Worm (Caenorhabditis elegans): ENCODE results near the gene unc-104.
A peak's percentile ranks its signal among the peaks of the same experiment; 100 is the strongest.

unc-104 gene

DNA sequence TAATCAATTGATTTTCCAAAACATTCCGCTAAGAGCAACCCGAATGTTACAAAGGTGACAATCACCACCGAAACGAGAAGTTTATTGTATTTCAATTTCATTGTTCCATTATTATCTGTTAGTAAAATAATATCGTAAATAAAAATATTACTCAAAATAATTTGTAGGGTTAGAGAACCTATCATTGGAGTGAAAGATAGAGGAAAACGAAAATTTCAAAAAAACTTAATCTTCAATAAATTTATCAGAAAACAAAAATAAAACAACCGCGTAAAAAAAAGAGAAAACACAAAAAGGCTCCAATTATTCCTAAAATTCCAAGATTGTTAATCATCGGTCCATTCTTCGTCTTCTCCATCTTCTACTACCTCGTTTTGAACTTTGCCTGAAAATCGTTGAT, 29.2 kb upstream of the unc-104 start, which contains the start of gene tra-2:
TSS of gene tra-2 (minus strand) at position 101 of the 400 bp plus-strand sequence.
- no peak for TF ChIP-seq snpc-4 (tag; optimal IDR thresholded peaks at IDR 0.05)

- TF ChIP-seq C04F5.9 (tag; optimal IDR thresholded peaks at IDR 0.05) (peak; percentile 16), fkh-4 (tag; optimal IDR thresholded peaks at IDR 0.05; ENCODE audit: borderline replicate concordance) (no peak), hpl-2 (GFP tag; optimal IDR thresholded peaks at IDR 0.05) (no peak), C34B4.2 (tag; optimal IDR thresholded peaks at IDR 0.05) (no peak), ces-1 (GFP tag; optimal IDR thresholded peaks at IDR 0.05) (no peak), lin-35 (GFP tag; optimal IDR thresholded peaks at IDR 0.05) (peak; percentile 50 to 68), aly-2 (tag; optimal IDR thresholded peaks at IDR 0.05) (no peak), ceh-90 (tag; optimal IDR thresholded peaks at IDR 0.05) (no peak), egl-13 (tag; optimal IDR thresholded peaks at IDR 0.05) (no peak), snpc-4 (tag; optimal IDR thresholded peaks at IDR 0.05) (peak; percentile 85), ets-5 (GFP tag; IDR thresholded peaks at IDR 0.05) (no peak), nhr-90 (tag; optimal IDR thresholded peaks at IDR 0.05; ENCODE audit: poor library complexity) (no peak), nhr-85 (tag) (no peak), egl-27 (tag; optimal IDR thresholded peaks at IDR 0.05) (no peak), lsy-2 (tag; optimal IDR thresholded peaks at IDR 0.05) (peak; percentile 34 to 77), mef-2 (tag; optimal IDR thresholded peaks at IDR 0.05) (no peak), pax-3 (tag; optimal IDR thresholded peaks at IDR 0.05) (no peak), ceh-82 (tag; optimal IDR thresholded peaks at IDR 0.05) (peak in 1 of 3 experiments; percentile 35), lir-3 (tag; optimal IDR thresholded peaks at IDR 0.05; ENCODE audit: poor library complexity) (no peak), xbp-1 (tag; optimal IDR thresholded peaks at IDR 0.05) (peak; percentile 0), lin-14 (GFP tag; optimal IDR thresholded peaks at IDR 0.05) (peak; percentile 14), C16A3.4 (tag; optimal IDR thresholded peaks at IDR 0.05) (peak; percentile 32), dpl-1 (GFP tag; optimal IDR thresholded peaks at IDR 0.05) (peak; percentile 24 to 64 (median 56)), nhr-12 (tag; optimal IDR thresholded peaks at IDR 0.05) (no peak), F16B12.6 (tag; optimal IDR thresholded peaks at IDR 0.05) (peak; percentile 44), zag-1 (tag; optimal IDR thresholded peaks at IDR 0.05) (no peak), Y116A8C.19 (tag; optimal IDR thresholded peaks at IDR 0.05; ENCODE audit: borderline replicate concordance) (no peak), sox-4 (tag; optimal IDR thresholded peaks at IDR 0.05) (no peak), sptf-1 (tag; optimal IDR thresholded peaks at IDR 0.05) (no peak), snu-23 (GFP tag; optimal IDR thresholded peaks at IDR 0.05) (peak; percentile 25), ceh-88 (GFP tag; IDR thresholded peaks at IDR 0.05) (no peak), rnt-1 (tag; optimal IDR thresholded peaks at IDR 0.05) (peak; percentile 12), ceh-8 (GFP tag; optimal IDR thresholded peaks at IDR 0.05) (no peak), vab-15 (tag; optimal IDR thresholded peaks at IDR 0.05) (no peak), hlh-4 (tag; optimal IDR thresholded peaks at IDR 0.05) (no peak), elt-3 (tag; optimal IDR thresholded peaks at IDR 0.05) (no peak), hlh-17 (GFP tag; optimal IDR thresholded peaks at IDR 0.05; ENCODE audit: borderline replicate concordance) (no peak), unc-98 (GFP tag; IDR thresholded peaks at IDR 0.05) (no peak), blmp-1 (tag; optimal IDR thresholded peaks at IDR 0.05) (peak; percentile 44), isw-1 (GFP tag; IDR thresholded peaks at IDR 0.05) (no peak), efl-1 (optimal IDR thresholded peaks at IDR 0.05) (peak; percentile 45 to 59), efl-1 (GFP tag; optimal IDR thresholded peaks at IDR 0.05 in 1 of 2) (peak; percentile 51 to 95), nhr-71 (tag; optimal IDR thresholded peaks at IDR 0.05) (peak; percentile 7), nhr-11 (tag; optimal IDR thresholded peaks at IDR 0.05) (no peak), nhr-77 (tag; optimal IDR thresholded peaks at IDR 0.05) (no peak), ztf-4 (tag; optimal IDR thresholded peaks at IDR 0.05) (no peak), skn-1 (tag; optimal IDR thresholded peaks at IDR 0.05) (peak; percentile 38), mep-1 (tag; optimal IDR thresholded peaks at IDR 0.05) (peak; percentile 60)
Observed at ce11 chrII:6967618-6968017, 27.2 kb upstream of the unc-104 start, which contains the start of gene eif-2Bgamma. Gene eif-2Bgamma (minus strand): TSS chrII:6967648.
